Worm (Caenorhabditis elegans): Measurements from ENCODE around the gene C28H8.2.

ce11 chrIII:5900709-5901108, 19.4 kb upstream of the C28H8.2 start:
- TF ChIP-seq nhr-237 (tag; optimal IDR thresholded peaks at IDR 0.05) (no peak), fos-1 (tag; optimal IDR thresholded peaks at IDR 0.05) (no peak), lin-15B (tag; optimal IDR thresholded peaks at IDR 0.05) (no peak), pqm-1 (tag; optimal IDR thresholded peaks at IDR 0.05) (no peak), nhr-6 (tag; optimal IDR thresholded peaks at IDR 0.05) (peak; percentile 96), daf-8 (GFP tag; IDR thresholded peaks at IDR 0.05) (no peak), lir-3 (tag; optimal IDR thresholded peaks at IDR 0.05) (no peak), R02D3.7 (tag; optimal IDR thresholded peaks at IDR 0.05) (no peak)
